Worm (Caenorhabditis elegans) whole organism, late embryonic: Measurements from ENCODE around the gene ctf-18.

Experiments used
- K02D7.2 ChIP-seq: sonication (generic microtip); optimal IDR thresholded peaks from 2 replicates; lab custom pipeline; 2017; ENCODE audit warnings: mild to moderate bottlenecking, missing genetic modification characterization, missing compliant biosample characterization
- ama-1 ChIP-seq: fragments of 150-350 bp; optimal IDR thresholded peaks from 2 replicates; lab custom pipeline; 2014
- ceh-22 ChIP-seq: sonication (generic microtip); optimal IDR thresholded peaks from 2 replicates; lab custom pipeline; 2017; ENCODE audit warnings: missing biosample characterization, missing genetic modification characterization
- elt-4 ChIP-seq: sonication (generic microtip); optimal IDR thresholded peaks from 2 replicates; lab custom pipeline; 2016; ENCODE audit warnings: missing genetic modification characterization, missing compliant biosample characterization
- fkh-10 ChIP-seq: fragments of 150-350 bp; optimal IDR thresholded peaks from 2 replicates; lab custom pipeline; 2014; ENCODE audit warnings: missing biosample characterization, missing genetic modification reagents, missing genetic modification characterization
- hlh-30 ChIP-seq: sonication (generic microtip); optimal IDR thresholded peaks from 2 replicates; lab custom pipeline; 2017; ENCODE audit warnings: antibody characterized with exemption, missing genetic modification characterization, missing compliant biosample characterization; ENCODE audit not compliant: insufficient read depth
- nhr-11 ChIP-seq: fragments of 150-350 bp; optimal IDR thresholded peaks from 2 replicates; lab custom pipeline; 2014; ENCODE audit warnings: missing biosample characterization, missing genetic modification characterization
- pqm-1 ChIP-seq: sonication (generic microtip); optimal IDR thresholded peaks from 2 replicates; lab custom pipeline; 2016; ENCODE audit warnings: missing genetic modification characterization, missing compliant biosample characterization
- rnt-1 ChIP-seq: sonication (generic microtip); optimal IDR thresholded peaks from 2 replicates; lab custom pipeline; 2016; ENCODE audit warnings: missing genetic modification characterization, missing compliant biosample characterization
- syd-9 ChIP-seq: sonication (generic microtip); optimal IDR thresholded peaks from 2 replicates; lab custom pipeline; 2016; ENCODE audit warnings: mild to moderate bottlenecking, missing genetic modification characterization, moderate library complexity, missing compliant biosample characterization
- zip-5 ChIP-seq: sonication (generic microtip); optimal IDR thresholded peaks from 2 replicates; lab custom pipeline; 2016; ENCODE audit warnings: missing genetic modification characterization, missing compliant biosample characterization

ce11 chrIV:10135817-10136216 is 9.4 kb upstream of the ctf-18 start, which contains the start of gene K08F4.5:
- TF ChIP-seq ama-1: no peak
- TF ChIP-seq elt-4 (tag; lab: Kevin White, UChicago): no peak
- no peak for TF ChIP-seq ceh-22 (tag; lab: Kevin White, UChicago)
- TF ChIP-seq hlh-30 (tag; lab: Kevin White, UChicago): no peak
- no peak for TF ChIP-seq nhr-11 (tag; lab: Kevin White, UChicago)
- TF ChIP-seq pqm-1 (tag; lab: Kevin White, UChicago): no peak
- no peak for TF ChIP-seq rnt-1 (tag; lab: Kevin White, UChicago)
- TF ChIP-seq fkh-10: no peak
- no peak for TF ChIP-seq zip-5 (tag; lab: Kevin White, UChicago)
- no peak for TF ChIP-seq syd-9
- TF ChIP-seq K02D7.2 (tag; lab: Kevin White, UChicago): no peak
